Fruit fly (Drosophila melanogaster): ENCODE results near the gene CG12402.

DNA sequence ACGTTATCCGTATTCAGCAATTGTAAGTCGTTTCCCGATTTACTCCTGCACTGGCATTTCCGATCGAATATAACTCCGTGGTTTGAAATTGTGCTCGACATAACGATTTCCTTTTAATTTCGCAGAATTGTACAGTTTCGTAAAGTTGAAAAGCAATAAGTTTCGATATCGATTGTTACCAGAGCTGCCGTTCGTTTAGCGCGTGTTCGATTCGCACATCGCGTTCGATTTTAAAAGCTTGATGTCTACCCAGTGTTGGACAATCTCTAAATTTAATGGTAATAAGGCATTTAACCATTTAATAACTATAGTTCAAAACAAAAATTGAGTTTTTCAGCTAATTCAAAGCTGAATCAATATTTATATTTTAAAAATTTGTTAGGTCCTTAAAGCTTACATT is 3.9 kb upstream of the CG12402 start, which contains the start of gene CG14357:
- TF ChIP-seq Sin3A (optimal IDR thresholded peaks at IDR 0.05) (no peak), psq (optimal IDR thresholded peaks at IDR 0.05) (no peak), ttk (optimal IDR thresholded peaks at IDR 0.05) (no peak)
